Worm (Caenorhabditis elegans) whole organism, mixed stage, embryonic: ENCODE data around the gene ZK180.7.

Experiments
- blmp-1 ChIP-seq: fragments of 150-350 bp; optimal IDR thresholded peaks from 2 replicates; lab custom pipeline; 2014; ENCODE audit warnings: missing biosample characterization, missing genetic modification characterization
- ces-1 ChIP-seq: fragments of 150-350 bp; optimal IDR thresholded peaks from 2 replicates; lab custom pipeline; 2014; ENCODE audit warnings: missing biosample characterization, missing genetic modification reagents, missing genetic modification characterization
- elt-3 ChIP-seq: fragments of 150-350 bp; optimal IDR thresholded peaks from 2 replicates; lab custom pipeline; 2014; ENCODE audit warnings: missing biosample characterization, missing genetic modification characterization
- flh-1 ChIP-seq: fragments of 200-800 bp; sonication (Bioruptor generic); optimal IDR thresholded peaks from 2 replicates; lab custom pipeline; 2018; ENCODE audit warnings: mild to moderate bottlenecking, missing genetic modification characterization, moderate library complexity, missing compliant biosample characterization
- mep-1 ChIP-seq: fragments of 150-350 bp; optimal IDR thresholded peaks from 2 replicates; lab custom pipeline; 2017; ENCODE audit warnings: missing biosample characterization, missing genetic modification reagents, missing genetic modification characterization, inconsistent platforms
- nhr-28 ChIP-seq: fragments of 150-350 bp; optimal IDR thresholded peaks from 2 replicates; lab custom pipeline; 2014; ENCODE audit warnings: missing biosample characterization, missing genetic modification characterization
- nhr-76 ChIP-seq: sonication (generic microtip); optimal IDR thresholded peaks from 2 replicates; lab custom pipeline; 2017; ENCODE audit warnings: missing biosample characterization, missing genetic modification characterization
- pha-4 ChIP-seq: fragments of 150-350 bp; optimal IDR thresholded peaks from 2 replicates; lab custom pipeline; 2018; ENCODE audit warnings: missing biosample characterization, missing genetic modification reagents, missing genetic modification characterization
- snpc-4 ChIP-seq: fragments of 150-350 bp; optimal IDR thresholded peaks from 2 replicates; lab custom pipeline; 2014; ENCODE audit warnings: missing biosample characterization, missing genetic modification characterization
- sptf-1 ChIP-seq: sonication (generic microtip); optimal IDR thresholded peaks from 2 replicates; lab custom pipeline; 2017; ENCODE audit warnings: mild to moderate bottlenecking, missing genetic modification characterization, moderate library complexity, missing compliant biosample characterization
- unc-39 ChIP-seq: fragments of 150-350 bp; optimal IDR thresholded peaks from 2 replicates; lab custom pipeline; 2014; ENCODE audit warnings: missing biosample characterization, missing genetic modification characterization
- unc-62 ChIP-seq: fragments of 150-350 bp; optimal IDR thresholded peaks from 2 replicates; lab custom pipeline; 2014; ENCODE audit warnings: missing biosample characterization, missing genetic modification reagents, missing genetic modification characterization
- ztf-11 ChIP-seq: fragments of 150-350 bp; optimal IDR thresholded peaks from 2 replicates; lab custom pipeline; 2014; ENCODE audit warnings: missing biosample characterization, missing genetic modification characterization

DNA sequence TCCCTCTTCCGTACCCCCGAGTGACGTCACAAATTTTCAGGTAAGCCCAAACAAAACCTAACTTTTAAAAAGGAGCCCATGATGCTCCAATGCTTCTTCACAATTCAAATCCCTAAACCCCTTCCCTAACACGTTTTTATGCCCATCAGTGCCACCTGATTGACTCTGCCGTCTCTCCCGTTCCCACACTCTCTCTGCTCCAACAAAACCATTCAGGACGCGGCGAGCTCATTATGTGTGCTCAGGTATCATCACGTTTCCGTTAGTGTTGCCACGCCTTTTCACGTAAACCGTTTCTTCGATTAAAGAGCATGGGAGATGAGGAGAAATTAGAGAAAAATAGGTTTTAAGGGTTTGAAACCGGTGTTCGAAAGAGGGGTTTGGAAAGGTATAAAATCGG, 27.2 kb upstream of the ZK180.7 start, which contains the start of gene M01H9.2:
- TF ChIP-seq unc-62 (no peak), snpc-4 (no peak), blmp-1 (no peak), flh-1 (GFP tag; lab: Kevin White, UChicago) (no peak), unc-39 (no peak), ces-1 (no peak), nhr-28 (tag; lab: Kevin White, UChicago) (no peak), mep-1 (tag; lab: Kevin White, UChicago) (no peak), nhr-76 (no peak), pha-4 (tag; lab: Kevin White, UChicago) (no peak), sptf-1 (tag; lab: Kevin White, UChicago) (no peak), elt-3 (no peak), ztf-11 (tag; lab: Kevin White, UChicago) (no peak)
